Fruit fly (Drosophila melanogaster): ENCODE measurements around the gene Ttc1.
A peak's percentile ranks its signal among the peaks of the same experiment; 100 is the strongest.

Gene Ttc1

DNA sequence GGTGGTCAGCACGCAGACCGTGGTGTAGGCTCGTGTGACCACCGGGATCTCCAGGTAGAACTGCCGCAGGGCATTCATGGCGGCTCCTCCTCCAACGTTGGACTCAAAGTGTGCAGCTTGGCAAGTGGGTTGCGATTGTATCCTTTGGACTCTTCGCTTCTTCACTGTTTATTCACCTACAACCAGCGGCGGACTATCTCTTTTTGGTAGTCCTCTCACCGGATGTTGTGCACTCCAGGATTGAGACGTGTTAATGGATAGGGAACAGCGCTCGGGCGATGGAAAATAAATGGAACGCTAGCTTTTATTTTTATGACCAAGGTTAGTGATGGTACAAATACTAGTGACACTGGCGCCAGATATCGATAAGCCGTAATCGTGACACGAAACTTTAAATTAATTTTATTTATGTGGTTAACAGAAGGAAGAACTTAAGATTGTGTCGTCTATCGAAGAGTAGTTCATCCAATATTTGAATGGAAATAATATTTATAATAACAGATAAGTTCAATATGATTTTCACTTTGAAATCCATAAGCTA, 41.1 kb upstream of the Ttc1 start, which contains the start of gene Der-2 (continued):
- TF ChIP-seq amos (GFP tag; IDR thresholded peaks at IDR 0.05; ENCODE audit: partially characterized antibody) (peak; percentile 89), stwl (tag; optimal IDR thresholded peaks at IDR 0.05) (peak; percentile 57), gce (GFP tag; IDR thresholded peaks at IDR 0.05) (no peak), CG10147 (GFP tag; optimal IDR thresholded peaks at IDR 0.05) (no peak), CG13287 (GFP tag; IDR thresholded peaks at IDR 0.05; ENCODE audit: partially characterized antibody) (peak; percentile 97), phol (tag; optimal IDR thresholded peaks at IDR 0.05) (no peak), cad (GFP tag; optimal IDR thresholded peaks at IDR 0.05) (no peak), tin (GFP tag; optimal IDR thresholded peaks at IDR 0.05) (no peak), mam (GFP tag; optimal IDR thresholded peaks at IDR 0.05) (no peak), odd (GFP tag; optimal IDR thresholded peaks at IDR 0.05) (no peak), tna (GFP tag; IDR thresholded peaks at IDR 0.05; ENCODE audit: partially characterized antibody) (peak; percentile 83), eyg (GFP tag; optimal IDR thresholded peaks at IDR 0.05) (no peak), Sry-δ (GFP tag; optimal IDR thresholded peaks at IDR 0.05) (peak; percentile 89), unc-4 (GFP tag; IDR thresholded peaks at IDR 0.05; ENCODE audit: partially characterized antibody) (peak; percentile 93), knrl (GFP tag; IDR thresholded peaks at IDR 0.05; ENCODE audit: partially characterized antibody) (peak; percentile 87), CG10543 (GFP tag; optimal IDR thresholded peaks at IDR 0.05) (no peak), dmrt11E (tag; optimal IDR thresholded peaks at IDR 0.05) (no peak), D19A (tag; optimal IDR thresholded peaks at IDR 0.05) (no peak), CG1792 (GFP tag; optimal IDR thresholded peaks at IDR 0.05) (no peak), zfh2 (GFP tag; optimal IDR thresholded peaks at IDR 0.05) (no peak), CG13894 (tag; optimal IDR thresholded peaks at IDR 0.05) (no peak), wek (GFP tag; optimal IDR thresholded peaks at IDR 0.05) (no peak), CG15073 (GFP tag; optimal IDR thresholded peaks at IDR 0.05) (no peak), Med (GFP tag) (peak; percentile 66), br (optimal IDR thresholded peaks at IDR 0.05) (no peak), wdn (GFP tag; IDR thresholded peaks at IDR 0.05) (no peak), Hr51 (GFP tag; optimal IDR thresholded peaks at IDR 0.05) (no peak), az2 (GFP tag; optimal IDR thresholded peaks at IDR 0.05) (no peak), Stat92E (GFP tag; optimal IDR thresholded peaks at IDR 0.05) (no peak), CG8281 (tag; optimal IDR thresholded peaks at IDR 0.05) (no peak), ind (GFP tag; optimal IDR thresholded peaks at IDR 0.05) (no peak), CG15514 (GFP tag; optimal IDR thresholded peaks at IDR 0.05) (peak; percentile 66), onecut (GFP tag; IDR thresholded peaks at IDR 0.05) (no peak), CG4730 (GFP tag; IDR thresholded peaks at IDR 0.05) (no peak), HmgZ (tag; optimal IDR thresholded peaks at IDR 0.05) (no peak), Xbp1 (GFP tag; optimal IDR thresholded peaks at IDR 0.05) (no peak), ato (GFP tag; IDR thresholded peaks at IDR 0.05; ENCODE audit: partially characterized antibody) (peak; percentile 79), tup (GFP tag; optimal IDR thresholded peaks at IDR 0.05) (no peak), Dfd (GFP tag; optimal IDR thresholded peaks at IDR 0.05) (no peak), CG7786 (GFP tag; optimal IDR thresholded peaks at IDR 0.05) (no peak), CG16779 (GFP tag; IDR thresholded peaks at IDR 0.05) (no peak), CG7963 (GFP tag; IDR thresholded peaks at IDR 0.05; ENCODE audit: partially characterized antibody) (peak; percentile 77), Pdp1 (GFP tag; optimal IDR thresholded peaks at IDR 0.05) (no peak), CG11696 (GFP tag; IDR thresholded peaks at IDR 0.05) (no peak), emc (GFP tag; optimal IDR thresholded peaks at IDR 0.05) (no peak), Opbp (GFP tag; IDR thresholded peaks at IDR 0.05; ENCODE audit: partially characterized antibody) (peak; percentile 91), Bgb (GFP tag; IDR thresholded peaks at IDR 0.05; ENCODE audit: partially characterized antibody) (peak; percentile 92), CG11504 (tag; optimal IDR thresholded peaks at IDR 0.05) (no peak), gro (GFP tag; optimal IDR thresholded peaks at IDR 0.05) (no peak), klu (GFP tag; IDR thresholded peaks at IDR 0.05) (no peak)

Data from whole organism, embryonic.